Fruit fly (Drosophila melanogaster) whole organism, prepupa: ENCODE data around the gene CG12398.

Source experiments
- Blimp-1 ChIP-seq: fragments of 200-800 bp; sonication (Bioruptor generic); optimal IDR thresholded peaks from 3 replicates; lab custom pipeline; 2017; ENCODE audit warnings: missing biosample characterization, missing genetic modification characterization, mild to moderate bottlenecking, moderate library complexity, missing genetic modification reagents
- CG10631 ChIP-seq: fragments of 200-800 bp; sonication (Bioruptor generic); optimal IDR thresholded peaks from 2 replicates; lab custom pipeline; 2016; ENCODE audit warnings: missing biosample characterization, missing genetic modification characterization
- CG11902 ChIP-seq: fragments of 200-800 bp; sonication (Bioruptor generic); optimal IDR thresholded peaks from 3 replicates; lab custom pipeline; 2016; ENCODE audit warnings: missing biosample characterization, missing genetic modification characterization
- CG6808 ChIP-seq: fragments of 200-800 bp; sonication (Bioruptor generic); optimal IDR thresholded peaks from 3 replicates; lab custom pipeline; 2017; ENCODE audit warnings: missing biosample characterization, missing genetic modification characterization, mild to moderate bottlenecking, moderate library complexity, missing genetic modification reagents
- Gug ChIP-seq: fragments of 200-800 bp; sonication (Bioruptor generic); IDR thresholded peaks from 2 replicates; pipeline ENCODE4 v1.3.6; 2022; ENCODE audit warnings: missing biosample characterization, missing genetic modification characterization
- Lpt ChIP-seq: fragments of 200-800 bp; sonication (Bioruptor generic); optimal IDR thresholded peaks from 3 replicates; lab custom pipeline; 2016; ENCODE audit warnings: missing biosample characterization, missing genetic modification characterization
- OdsH ChIP-seq: fragments of 200-800 bp; sonication (Bioruptor generic); optimal IDR thresholded peaks from 3 replicates; lab custom pipeline; 2016; ENCODE audit warnings: missing biosample characterization, missing genetic modification characterization
- Smox ChIP-seq: fragments of 200-800 bp; sonication (Bioruptor generic); optimal IDR thresholded peaks from 3 replicates; lab custom pipeline; 2016; ENCODE audit warnings: missing biosample characterization, missing genetic modification characterization
- acj6 ChIP-seq: fragments of 200-800 bp; sonication (Bioruptor generic); optimal IDR thresholded peaks from 3 replicates; lab custom pipeline; 2016; ENCODE audit warnings: missing biosample characterization, missing genetic modification characterization
- cyc ChIP-seq: fragments of 200-800 bp; sonication (Bioruptor generic); optimal IDR thresholded peaks from 3 replicates; lab custom pipeline; 2016; ENCODE audit warnings: missing biosample characterization, missing genetic modification characterization
- dsx ChIP-seq: fragments of 200-800 bp; optimal IDR thresholded peaks from 3 replicates; lab custom pipeline; 2019; ENCODE audit warnings: missing biosample characterization, mild to moderate bottlenecking, missing genetic modification characterization, moderate library complexity; ENCODE audit not compliant: poor library complexity, severe bottlenecking
- net ChIP-seq: fragments of 200-800 bp; sonication (Bioruptor generic); optimal IDR thresholded peaks from 3 replicates; lab custom pipeline; 2016; ENCODE audit warnings: missing biosample characterization, missing genetic modification characterization
- spab ChIP-seq: fragments of 200-800 bp; sonication (Bioruptor generic); optimal IDR thresholded peaks from 2 replicates; lab custom pipeline; 2017; ENCODE audit warnings: missing biosample characterization, mild to moderate bottlenecking, missing genetic modification characterization, missing genetic modification reagents

DNA sequence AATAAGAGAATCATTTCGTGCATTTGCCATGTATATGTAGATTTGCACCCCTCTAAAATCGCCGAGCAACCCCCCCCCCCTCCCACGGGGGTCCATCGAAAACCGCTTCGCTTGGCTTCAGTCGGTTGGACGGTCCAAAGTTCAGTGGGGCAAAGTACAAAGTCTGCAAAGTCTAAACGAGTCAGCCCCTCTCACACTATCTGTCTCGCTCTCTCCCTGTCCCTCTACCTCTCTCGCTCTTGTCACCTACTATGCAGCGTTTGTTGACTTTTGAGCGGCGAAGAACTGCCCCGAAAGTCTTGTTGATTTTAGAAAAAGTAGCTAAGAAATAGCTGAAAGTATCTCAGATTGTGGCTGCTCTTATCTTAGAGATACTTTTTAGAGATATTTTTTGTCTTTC lies 33.8 kb upstream of the CG12398 start:
- TF ChIP-seq net (GFP tag; lab: Kevin White, UChicago) = peak; percentile 95
- peak; percentile 98 for TF ChIP-seq CG6808
- TF ChIP-seq CG11902 (GFP tag; lab: Kevin White, UChicago) = no peak
- TF ChIP-seq Blimp-1 (GFP tag; lab: Kevin White, UChicago) = peak; percentile 53
- peak; percentile 91 for TF ChIP-seq Lpt (GFP tag; lab: Kevin White, UChicago)
- TF ChIP-seq dsx (GFP tag; lab: Kevin White, UChicago) = peak; percentile 81
- TF ChIP-seq cyc (GFP tag; lab: Kevin White, UChicago) = no peak
- no peak for TF ChIP-seq acj6 (GFP tag; lab: Kevin White, UChicago)
- TF ChIP-seq CG10631 (GFP tag; lab: Kevin White, UChicago) = no peak
- TF ChIP-seq Smox (GFP tag; lab: Kevin White, UChicago) = no peak
- peak; percentile 79 for TF ChIP-seq Gug
- peak; percentile 57 for TF ChIP-seq OdsH (GFP tag; lab: Kevin White, UChicago)
- peak; percentile 90 for TF ChIP-seq spab (GFP tag; lab: Kevin White, UChicago)
